Fruit fly (Drosophila melanogaster): ENCODE data around the gene Dysb.

The Dysb gene

DNA sequence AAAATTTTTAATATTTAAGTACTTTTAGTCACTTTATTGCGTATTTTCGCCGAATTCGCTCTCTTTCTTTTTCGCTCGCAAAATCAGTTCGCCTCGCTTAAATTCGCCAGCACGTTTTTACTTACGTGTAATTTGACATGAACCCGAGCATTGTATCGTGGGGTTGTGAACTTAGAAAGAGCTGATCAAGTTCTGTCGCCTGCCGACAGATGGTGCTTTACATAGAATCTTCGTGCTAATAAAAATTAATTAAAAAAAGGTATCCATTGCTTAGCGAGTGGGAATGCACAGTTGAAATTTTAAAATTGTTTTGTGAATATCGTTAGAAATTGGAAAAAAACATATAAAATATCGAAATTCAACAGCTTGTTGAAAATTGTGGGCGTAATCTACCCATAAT is 19.1 kb upstream of the Dysb start (continued):
- TF ChIP-seq E2f2 (GFP tag; IDR thresholded peaks at IDR 0.05) = peak; percentile 37; the same call in 1 of the 2 replicates
- TF ChIP-seq nau (GFP tag; optimal IDR thresholded peaks at IDR 0.05) = no peak
- TF ChIP-seq zfh1 (GFP tag; IDR thresholded peaks at IDR 0.05) = no peak; the same call in 2 of the 3 replicates
- peak; percentile 75 for TF ChIP-seq CG17829 (tag; optimal IDR thresholded peaks at IDR 0.05)
- TF ChIP-seq Atf3 (GFP tag; optimal IDR thresholded peaks at IDR 0.05) = no peak
- peak; percentile 65 for TF ChIP-seq CG6854 (GFP tag; optimal IDR thresholded peaks at IDR 0.05)
- TF ChIP-seq CG11723 (GFP tag; optimal IDR thresholded peaks at IDR 0.05) = peak; percentile 34
- TF ChIP-seq az2 (GFP tag; optimal IDR thresholded peaks at IDR 0.05) = peak; percentile 78
- TF ChIP-seq CG5953 (GFP tag; IDR thresholded peaks at IDR 0.05) = no peak
- TF ChIP-seq CG8089 (GFP tag; optimal IDR thresholded peaks at IDR 0.05) = peak; percentile 67
- TF ChIP-seq CG3847 (GFP tag; IDR thresholded peaks at IDR 0.05) = no peak
- no peak for TF ChIP-seq CG31388 (GFP tag; optimal IDR thresholded peaks at IDR 0.05)
- peak; percentile 62 for TF ChIP-seq CG18262 (tag; optimal IDR thresholded peaks at IDR 0.05)
- TF ChIP-seq CG5180 (GFP tag; optimal IDR thresholded peaks at IDR 0.05) = peak; percentile 7
- peak; percentile 2 for TF ChIP-seq CG33557 (GFP tag; optimal IDR thresholded peaks at IDR 0.05)
- peak; percentile 7 for TF ChIP-seq gfzf (GFP tag; optimal IDR thresholded peaks at IDR 0.05)
- TF ChIP-seq ash1 (GFP tag; optimal IDR thresholded peaks at IDR 0.05) = peak; percentile 21
- TF ChIP-seq D (optimal IDR thresholded peaks at IDR 0.05) = no peak
- peak; percentile 23 for TF ChIP-seq D (GFP tag; optimal IDR thresholded peaks at IDR 0.05)
- peak; percentile 69 for TF ChIP-seq unpg (GFP tag; optimal IDR thresholded peaks at IDR 0.05)
- peak; percentile 65; the same call in 1 of the 2 replicates for TF ChIP-seq stc (GFP tag; IDR thresholded peaks at IDR 0.05)
- TF ChIP-seq nerfin-2 (GFP tag; IDR thresholded peaks at IDR 0.05; ENCODE audit: partially characterized antibody) = no peak
- peak; percentile 91 for TF ChIP-seq Ets65A (GFP tag)
- peak; percentile 60; the same call in 1 of the 2 replicates for TF ChIP-seq onecut (GFP tag; IDR thresholded peaks at IDR 0.05)
- TF ChIP-seq trh (GFP tag; optimal IDR thresholded peaks at IDR 0.05) = peak; percentile 1
- no peak for TF ChIP-seq CG15479 (GFP tag; optimal IDR thresholded peaks at IDR 0.05)
- peak; percentile 27 for TF ChIP-seq CG15011 (GFP tag; optimal IDR thresholded peaks at IDR 0.05)
- no peak for TF ChIP-seq chm (GFP tag; IDR thresholded peaks at IDR 0.05)
- no peak for TF ChIP-seq slbo (GFP tag; IDR thresholded peaks at IDR 0.05)
- TF ChIP-seq trem (tag; optimal IDR thresholded peaks at IDR 0.05) = peak; percentile 70
- peak; percentile 63 for TF ChIP-seq Dek (tag; optimal IDR thresholded peaks at IDR 0.05)
- peak; percentile 48 for TF ChIP-seq Ets97D (GFP tag; optimal IDR thresholded peaks at IDR 0.05)
- no peak; the same call in 1 of the 3 replicates for TF ChIP-seq CG6791 (GFP tag; IDR thresholded peaks at IDR 0.05; ENCODE audit: partially characterized antibody)
- peak; percentile 10 for TF ChIP-seq CG3838 (GFP tag; optimal IDR thresholded peaks at IDR 0.05)
- no peak for TF ChIP-seq sob (GFP tag; IDR thresholded peaks at IDR 0.05)
- TF ChIP-seq Scr (GFP tag; IDR thresholded peaks at IDR 0.05; ENCODE audit: partially characterized antibody) = no peak
- peak; percentile 14; the same call in 1 of the 2 replicates for TF ChIP-seq Ada2b (GFP tag; IDR thresholded peaks at IDR 0.05)
- TF ChIP-seq CG8944 (GFP tag; optimal IDR thresholded peaks at IDR 0.05) = peak; percentile 61
- TF ChIP-seq exex (tag; optimal IDR thresholded peaks at IDR 0.05) = no peak
- no peak for TF ChIP-seq Antp (GFP tag; optimal IDR thresholded peaks at IDR 0.05)
- TF ChIP-seq CG14014 (GFP tag; IDR thresholded peaks at IDR 0.05) = no peak; the same call in 1 of the 2 replicates
- TF ChIP-seq CG1603 (tag; optimal IDR thresholded peaks at IDR 0.05) = peak; percentile 78
- no peak for TF ChIP-seq toy (GFP tag; IDR thresholded peaks at IDR 0.05)
- TF ChIP-seq gsb-n (tag; optimal IDR thresholded peaks at IDR 0.05) = peak; percentile 5
- TF ChIP-seq ftz-f1 (GFP tag; optimal IDR thresholded peaks at IDR 0.05) = peak; percentile 83
- no peak for TF ChIP-seq CG16815 (GFP tag; optimal IDR thresholded peaks at IDR 0.05)
- peak; percentile 60 for TF ChIP-seq pho (GFP tag; optimal IDR thresholded peaks at IDR 0.05)
- TF ChIP-seq CG17328 (GFP tag; IDR thresholded peaks at IDR 0.05) = peak; percentile 62; the same call in 1 of the 2 replicates
- TF ChIP-seq pb (GFP tag; optimal IDR thresholded peaks at IDR 0.05) = peak; percentile 74
